Worm (Caenorhabditis elegans) whole organism, young adult: ENCODE measurements around the gene F56C3.8.

Experiments used
- Y95B8A.8 ChIP-seq: fragments of 200-800 bp; sonication (Bioruptor generic); IDR thresholded peaks from 2 replicates; pipeline ENCODE4 v1.3.6; 2022; ENCODE audit warnings: missing genetic modification reagents, missing genetic modification characterization, missing compliant biosample characterization
- aptf-3 ChIP-seq: fragments of 200-800 bp; sonication (Bioruptor generic); IDR thresholded peaks from 2 replicates; pipeline ENCODE4 v1.3.6; 2022; ENCODE audit warnings: missing genetic modification characterization, missing compliant biosample characterization
- dpl-1 ChIP-seq: fragments of 150-350 bp; optimal IDR thresholded peaks from 2 replicates; lab custom pipeline; 2014; ENCODE audit warnings: missing biosample characterization, missing genetic modification reagents, missing genetic modification characterization
- ekl-4 ChIP-seq: fragments of 200-800 bp; sonication (Bioruptor generic); IDR thresholded peaks from 2 replicates; pipeline ENCODE4 v1.3.6; 2022; ENCODE audit warnings: missing genetic modification reagents, missing genetic modification characterization, missing compliant biosample characterization
- lag-1 ChIP-seq: fragments of 200-800 bp; sonication (Bioruptor generic); IDR thresholded peaks from 2 replicates; pipeline ENCODE4 v1.3.6; 2022; ENCODE audit warnings: missing genetic modification reagents, missing genetic modification characterization, missing compliant biosample characterization
- lin-35 ChIP-seq, 3 experiments: fragments of 150-350 bp in 2 of 3; sonication (generic microtip) in 1 of 3; optimal IDR thresholded peaks; 2 replicates each; lab custom pipeline; 2014 to 2018; ENCODE audit warnings: missing biosample characterization in 3 of 3, missing genetic modification characterization in 3 of 3, missing genetic modification reagents in 3 of 3
- madf-8 ChIP-seq: fragments of 200-800 bp; sonication (Bioruptor generic); conservative IDR thresholded peaks from 2 replicates; pipeline ENCODE4 v1.3.6; 2022; ENCODE audit warnings: missing genetic modification reagents, missing genetic modification characterization, missing compliant biosample characterization
- mxl-1 ChIP-seq: sonication (generic microtip); optimal IDR thresholded peaks from 2 replicates; lab custom pipeline; 2016; ENCODE audit warnings: missing genetic modification characterization, missing compliant biosample characterization
- tbp1 ChIP-seq: fragments of 200-800 bp; sonication (Bioruptor generic); optimal IDR thresholded peaks from 2 replicates; lab custom pipeline; 2018; ENCODE audit warnings: mild to moderate bottlenecking, missing genetic modification characterization, missing compliant biosample characterization
- tlf-1 ChIP-seq: fragments of 200-800 bp; sonication (Bioruptor generic); optimal IDR thresholded peaks from 2 replicates; lab custom pipeline; 2018; ENCODE audit warnings: mild to moderate bottlenecking, missing genetic modification characterization, missing compliant biosample characterization
- unc-62 ChIP-seq: fragments of 150-350 bp; optimal IDR thresholded peaks from 2 replicates; lab custom pipeline; 2014; ENCODE audit warnings: missing biosample characterization, missing genetic modification reagents, missing genetic modification characterization
- ztf-26 ChIP-seq: sonication (generic microtip); optimal IDR thresholded peaks from 2 replicates; lab custom pipeline; 2017; ENCODE audit warnings: missing genetic modification characterization, missing compliant biosample characterization

- TF ChIP-seq dpl-1 (GFP tag; lab: Kevin White, UChicago) (no peak), lin-35 (GFP tag; optimal IDR thresholded peaks at IDR 0.05; lab: Kevin White, UChicago) (no peak), Y95B8A.8 (no peak), tbp1 (GFP tag; lab: Kevin White, UChicago) (no peak), tlf-1 (GFP tag; lab: Kevin White, UChicago) (no peak), lag-1 (GFP tag; lab: Robert Waterston, UW) (no peak), ekl-4 (GFP tag; lab: Robert Waterston, UW) (no peak), aptf-3 (GFP tag; lab: Robert Waterston, UW) (no peak), unc-62 (GFP tag; lab: Kevin White, UChicago) (no peak), mxl-1 (tag; lab: Kevin White, UChicago) (no peak), madf-8 (GFP tag; lab: Robert Waterston, UW) (no peak), ztf-26 (tag; lab: Kevin White, UChicago) (no peak)
These were observed 892 bp downstream of the F56C3.8 start for ce11 chrX:1383546-1383945.
